Worm (Caenorhabditis elegans) whole organism, midembryonic: Measurements from ENCODE around the gene ZK795.3.
A peak's percentile ranks its signal among the peaks of the same experiment; 100 is the strongest.

Experiments used
- T22C8.4 ChIP-seq: fragments of 200-800 bp; sonication (Bioruptor generic); IDR thresholded peaks from 2 replicates; pipeline ENCODE4 v1.3.6; 2022; ENCODE audit warnings: missing genetic modification characterization, missing compliant biosample characterization
- cog-1 ChIP-seq: sonication (generic microtip); optimal IDR thresholded peaks from 2 replicates; lab custom pipeline; 2016; ENCODE audit warnings: missing genetic modification characterization, missing compliant biosample characterization
- flt-1 ChIP-seq: fragments of 200-800 bp; sonication (Bioruptor generic); IDR thresholded peaks from 2 replicates; pipeline ENCODE4 v1.3.6; 2022; ENCODE audit warnings: missing genetic modification characterization, missing compliant biosample characterization
- klf-2 ChIP-seq: fragments of 200-800 bp; sonication (Bioruptor generic); conservative IDR thresholded peaks from 2 replicates; pipeline ENCODE4 v1.3.6; 2022; ENCODE audit warnings: missing genetic modification reagents, missing genetic modification characterization, missing compliant biosample characterization
- med-1 ChIP-seq: sonication (generic microtip); optimal IDR thresholded peaks from 2 replicates; lab custom pipeline; 2017; ENCODE audit warnings: missing genetic modification characterization, mild to moderate bottlenecking, missing compliant biosample characterization, antibody characterized with exemption, missing genetic modification reagents; ENCODE audit not compliant: insufficient read depth
- ref-1 ChIP-seq: fragments of 200-800 bp; sonication (Bioruptor generic); conservative IDR thresholded peaks from 2 replicates; pipeline ENCODE4 v1.3.6; 2022; ENCODE audit warnings: missing genetic modification reagents, missing genetic modification characterization, missing compliant biosample characterization
- tab-1 ChIP-seq: fragments of 200-800 bp; sonication (Bioruptor generic); IDR thresholded peaks from 2 replicates; pipeline ENCODE4 v1.3.6; 2022; ENCODE audit warnings: missing genetic modification characterization, missing compliant biosample characterization
- ztf-23 ChIP-seq: fragments of 200-800 bp; sonication (Bioruptor generic); IDR thresholded peaks from 2 replicates; pipeline ENCODE4 v1.3.6; 2022; ENCODE audit warnings: missing genetic modification reagents, missing genetic modification characterization, missing compliant biosample characterization
- ztf-29 ChIP-seq: fragments of 200-800 bp; sonication (Bioruptor generic); IDR thresholded peaks from 2 replicates; pipeline ENCODE4 v1.3.6; 2022; ENCODE audit warnings: missing genetic modification reagents, missing genetic modification characterization, missing compliant biosample characterization

The ZK795.3 gene

ce11 chrIV:12590373-12590772 is 31.2 kb downstream of the ZK795.3 start, which contains the start of gene cul-6:
Gene cul-6, minus strand, starts transcription at chrIV:12590451.
- no peak for TF ChIP-seq tab-1 (GFP tag; lab: Robert Waterston, UW)

- TF ChIP-seq T22C8.4 (peak; percentile 76), ztf-29 (GFP tag; lab: Robert Waterston, UW) (peak; percentile 71; the same call in 1 of the 2 replicates), med-1 (GFP tag; lab: Kevin White, UChicago) (peak; percentile 49), cog-1 (tag; lab: Kevin White, UChicago) (peak; percentile 59), flt-1 (GFP tag; lab: Robert Waterston, UW) (peak; percentile 63), ref-1 (GFP tag; lab: Robert Waterston, UW) (peak; percentile 51; the same call in 1 of the 2 replicates), tab-1 (GFP tag; lab: Robert Waterston, UW) (peak; percentile 80), klf-2 (GFP tag; lab: Robert Waterston, UW) (peak; percentile 69), ztf-23 (GFP tag; lab: Robert Waterston, UW) (peak; percentile 88)
Measured at ce11 chrIV:12594574-12594973, 35.4 kb downstream of the ZK795.3 start.

DNA sequence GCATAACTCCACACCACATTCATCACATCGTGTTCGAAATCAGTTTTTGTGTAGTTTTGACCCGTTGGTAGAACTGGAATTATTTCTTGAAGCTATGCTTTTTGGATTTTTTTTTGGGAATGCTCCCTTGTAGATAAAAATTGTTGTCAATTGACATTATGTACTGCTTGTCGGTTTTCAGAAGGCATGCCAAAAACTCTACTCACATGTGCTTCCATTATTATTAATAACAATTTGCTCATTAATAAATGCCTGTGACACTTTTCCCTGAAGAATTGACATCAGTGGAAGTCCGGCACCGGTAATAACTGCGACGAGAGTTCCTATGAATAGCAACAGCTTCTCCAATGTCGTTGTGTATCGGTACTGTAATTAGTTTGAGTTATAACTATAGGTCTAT is 37.8 kb downstream of the ZK795.3 start:
- TF ChIP-seq T22C8.4 (no peak), cog-1 (tag; lab: Kevin White, UChicago) (no peak), flt-1 (GFP tag; lab: Robert Waterston, UW) (no peak), ztf-29 (GFP tag; lab: Robert Waterston, UW) (no peak), ref-1 (GFP tag; lab: Robert Waterston, UW) (no peak), tab-1 (GFP tag; lab: Robert Waterston, UW) (no peak), klf-2 (GFP tag; lab: Robert Waterston, UW) (no peak), ztf-23 (GFP tag; lab: Robert Waterston, UW) (no peak), med-1 (GFP tag; lab: Kevin White, UChicago) (no peak)

- no peak for TF ChIP-seq med-1 (GFP tag; lab: Kevin White, UChicago)
- TF ChIP-seq tab-1 (GFP tag; lab: Robert Waterston, UW): no peak
- no peak for TF ChIP-seq ref-1 (GFP tag; lab: Robert Waterston, UW)
Measured at ce11 chrIV:12599158-12599557, 40.0 kb downstream of the ZK795.3 start, which contains the start of gene pgp-1. Gene pgp-1, minus strand, starts transcription at chrIV:12599169.

- TF ChIP-seq tab-1 (GFP tag; lab: Robert Waterston, UW) (no peak), flt-1 (GFP tag; lab: Robert Waterston, UW) (no peak), med-1 (GFP tag; lab: Kevin White, UChicago) (no peak), ztf-29 (GFP tag; lab: Robert Waterston, UW) (no peak), ref-1 (GFP tag; lab: Robert Waterston, UW) (no peak), klf-2 (GFP tag; lab: Robert Waterston, UW) (no peak), ztf-23 (GFP tag; lab: Robert Waterston, UW) (no peak), T22C8.4 (no peak), cog-1 (tag; lab: Kevin White, UChicago) (no peak)
Measured at ce11 chrIV:12600941-12601340, 41.8 kb downstream of the ZK795.3 start.

DNA sequence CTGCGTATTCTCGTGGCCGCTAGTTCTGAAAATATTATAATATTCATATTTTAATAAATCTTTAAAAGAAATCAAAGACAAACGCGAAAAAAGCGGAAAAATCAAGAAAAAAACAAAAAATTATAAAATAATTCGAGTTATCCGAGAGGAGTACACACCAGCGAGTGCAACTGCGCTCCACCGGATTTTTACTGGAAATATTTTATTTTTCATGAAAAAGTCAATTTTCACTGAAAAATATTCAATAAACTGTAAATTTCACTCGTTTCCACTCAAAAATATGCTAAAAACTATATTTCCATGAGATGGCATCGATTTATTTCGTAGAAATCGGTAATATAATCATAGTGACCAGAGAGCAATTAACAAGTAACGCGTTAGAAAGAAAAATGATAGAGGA is 46.2 kb downstream of the ZK795.3 start, which contains the start of gene Y55D9A.2:
Y55D9A.2 (minus strand) TSS at position 31 of the 400 bp plus-strand sequence.
- TF ChIP-seq flt-1 (GFP tag; lab: Robert Waterston, UW): 0 out of 2 replicates have a peak, but pooled peaks have one; percentile 40
- TF ChIP-seq med-1 (GFP tag; lab: Kevin White, UChicago): no peak
